Fruit fly (Drosophila melanogaster): ENCODE data around the gene CG18265.

CG18265 gene

DNA sequence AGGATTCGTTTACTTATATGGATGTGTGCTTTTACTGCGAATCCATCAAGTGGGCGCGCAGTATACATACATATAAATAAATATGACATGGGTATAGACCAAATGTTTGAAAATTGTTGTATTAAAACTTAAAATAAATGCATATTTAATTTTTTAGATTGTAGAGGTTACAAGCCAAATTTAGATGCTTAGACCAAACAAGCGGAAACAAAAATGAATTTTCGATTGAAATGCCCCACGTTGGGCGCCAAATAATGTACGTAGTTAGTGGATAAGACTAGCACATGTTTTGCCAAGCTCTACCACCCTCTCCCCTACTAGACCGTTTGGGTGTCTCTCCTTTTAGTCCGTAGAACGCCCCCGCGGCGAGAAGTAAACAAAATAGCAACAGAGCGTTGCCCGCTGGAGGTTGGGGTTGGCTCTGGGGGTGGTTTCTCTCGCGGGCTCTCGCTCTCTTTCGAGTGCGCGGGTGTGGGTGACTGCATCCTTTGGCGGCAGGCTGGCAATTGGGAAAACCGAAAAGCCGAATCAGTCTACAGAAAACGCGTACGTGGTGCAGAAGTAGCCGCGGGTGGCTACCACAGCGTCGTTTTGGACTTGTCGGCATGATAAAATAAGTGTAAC is at the start of gene CG18265:
CG18265 (plus strand) TSS at position 530 of the 624 bp plus-strand sequence.
- TF ChIP-seq insv (optimal IDR thresholded peaks at IDR 0.05) (no peak), ttk (optimal IDR thresholded peaks at IDR 0.05) (no peak), Sin3A (optimal IDR thresholded peaks at IDR 0.05) (no peak), psq (optimal IDR thresholded peaks at IDR 0.05) (no peak), Myc (optimal IDR thresholded peaks at IDR 0.05) (no peak), h (optimal IDR thresholded peaks at IDR 0.05) (no peak)

DNA sequence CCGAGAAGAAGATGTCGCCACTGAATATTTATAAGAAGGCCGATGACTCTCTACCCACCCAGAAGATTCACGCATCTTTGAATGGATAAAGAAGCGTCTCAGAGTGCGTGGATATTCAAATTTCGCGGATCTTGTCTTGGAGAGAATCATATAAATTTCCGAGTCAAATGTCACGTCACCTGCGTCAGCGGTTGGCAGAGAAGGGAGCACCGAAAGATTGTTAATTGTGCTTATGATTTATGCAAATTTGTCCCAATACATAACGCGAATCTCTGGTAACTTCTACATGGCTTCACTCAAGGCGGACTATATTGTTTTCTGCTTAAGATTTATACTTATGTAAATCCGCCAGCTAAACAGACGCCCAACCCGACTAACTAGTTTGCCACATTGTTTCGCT is 48.1 kb upstream of the CG18265 start:
- no peak for TF ChIP-seq psq (optimal IDR thresholded peaks at IDR 0.05)
- TF ChIP-seq ttk (optimal IDR thresholded peaks at IDR 0.05): no peak
- TF ChIP-seq insv (optimal IDR thresholded peaks at IDR 0.05): no peak

DNA sequence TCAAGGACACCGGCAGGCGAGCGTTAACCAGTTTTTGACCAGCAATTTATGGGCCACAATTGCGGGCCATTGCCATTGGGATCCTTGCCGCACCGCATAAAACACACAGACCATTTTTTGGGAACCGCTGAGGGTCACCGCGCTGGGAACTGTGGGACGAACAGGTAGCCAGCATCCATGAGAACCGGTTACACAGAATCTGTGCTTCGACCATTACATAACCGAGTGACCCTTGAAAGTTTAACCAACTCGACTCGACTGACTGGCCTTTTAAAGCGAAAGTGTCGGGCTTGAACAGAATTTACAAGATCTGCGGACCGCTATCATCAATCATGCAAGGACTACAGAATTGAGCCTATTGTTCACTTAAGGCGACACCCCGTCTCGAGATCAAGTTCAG is 46.8 kb upstream of the CG18265 start:
- TF ChIP-seq Myc (optimal IDR thresholded peaks at IDR 0.05): no peak
- TF ChIP-seq psq (optimal IDR thresholded peaks at IDR 0.05): no peak
- no peak for TF ChIP-seq h (optimal IDR thresholded peaks at IDR 0.05)
- no peak for TF ChIP-seq Sin3A (optimal IDR thresholded peaks at IDR 0.05)
- TF ChIP-seq ttk (optimal IDR thresholded peaks at IDR 0.05): no peak
- TF ChIP-seq insv (optimal IDR thresholded peaks at IDR 0.05): no peak

DNA sequence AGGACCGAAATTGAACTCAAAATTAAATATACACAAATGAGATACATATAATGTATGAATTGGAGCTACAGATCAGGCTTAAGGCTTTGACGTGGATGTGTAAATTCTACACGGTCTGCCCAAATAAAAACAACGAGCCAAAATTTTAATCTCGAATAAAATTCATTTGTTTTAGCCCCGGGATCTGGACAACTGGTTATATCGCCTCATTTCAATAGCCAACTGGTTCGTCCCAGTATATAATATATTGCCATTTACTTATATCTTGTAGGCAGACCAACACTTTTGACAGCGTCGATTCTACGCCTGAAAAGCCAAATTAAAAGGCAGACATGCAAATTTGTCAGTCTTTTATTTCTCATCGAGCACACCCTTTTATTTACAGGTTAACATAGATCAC is 46.1 kb upstream of the CG18265 start:
- TF ChIP-seq Myc (optimal IDR thresholded peaks at IDR 0.05): no peak
- TF ChIP-seq psq (optimal IDR thresholded peaks at IDR 0.05): no peak
- no peak for TF ChIP-seq insv (optimal IDR thresholded peaks at IDR 0.05)
- TF ChIP-seq h (optimal IDR thresholded peaks at IDR 0.05): no peak
- no peak for TF ChIP-seq ttk (optimal IDR thresholded peaks at IDR 0.05)
- no peak for TF ChIP-seq Sin3A (optimal IDR thresholded peaks at IDR 0.05)

DNA sequence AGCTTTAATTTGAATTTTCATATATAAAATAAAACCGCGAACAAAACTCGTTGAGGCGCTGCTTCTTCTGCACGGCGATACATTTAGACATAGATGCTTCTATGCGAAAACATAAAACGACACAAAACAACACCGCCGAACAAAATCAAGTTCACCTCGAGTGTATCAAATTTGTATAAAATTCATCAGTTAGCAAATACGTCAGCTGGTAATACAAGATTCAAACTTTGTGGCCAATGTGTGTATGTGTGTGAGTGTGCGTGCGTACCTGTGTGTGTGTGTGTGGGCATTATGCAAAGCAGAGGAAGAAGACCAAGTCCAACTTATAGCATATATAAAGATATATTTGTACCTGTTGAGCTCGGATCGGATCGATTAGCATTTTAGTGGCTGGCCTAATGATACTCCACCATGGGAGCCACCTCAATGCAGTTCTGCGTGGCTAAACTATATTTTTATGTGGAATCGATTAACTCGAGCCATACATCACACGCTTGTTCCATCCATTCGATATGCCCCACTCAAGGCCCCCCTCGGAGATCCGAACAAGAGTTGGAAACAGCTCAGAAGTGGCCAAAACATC is 44.7 kb upstream of the CG18265 start:
- TF ChIP-seq Sin3A (optimal IDR thresholded peaks at IDR 0.05) (no peak), psq (optimal IDR thresholded peaks at IDR 0.05) (no peak), ttk (optimal IDR thresholded peaks at IDR 0.05) (no peak)

DNA sequence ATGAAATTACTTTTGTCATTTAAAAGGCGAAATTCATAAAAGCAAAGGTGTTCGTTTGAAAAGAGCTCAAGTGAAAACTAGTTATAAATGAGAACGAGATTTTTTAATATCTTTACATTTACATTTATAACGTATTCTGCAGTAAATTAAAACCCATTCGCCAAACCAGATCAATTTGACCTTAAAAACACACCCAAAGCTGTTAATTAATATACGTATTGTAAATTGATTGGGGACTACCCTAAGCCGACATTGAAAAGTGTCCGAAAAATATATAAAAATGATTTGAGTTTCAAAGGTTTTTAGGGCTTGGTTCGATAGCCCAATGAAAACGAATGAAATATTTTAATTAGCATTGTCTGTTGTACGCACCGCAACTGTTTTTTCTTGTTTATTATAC is 40.2 kb upstream of the CG18265 start:
- no peak for TF ChIP-seq insv (optimal IDR thresholded peaks at IDR 0.05)
- no peak for TF ChIP-seq Myc (optimal IDR thresholded peaks at IDR 0.05)

DNA sequence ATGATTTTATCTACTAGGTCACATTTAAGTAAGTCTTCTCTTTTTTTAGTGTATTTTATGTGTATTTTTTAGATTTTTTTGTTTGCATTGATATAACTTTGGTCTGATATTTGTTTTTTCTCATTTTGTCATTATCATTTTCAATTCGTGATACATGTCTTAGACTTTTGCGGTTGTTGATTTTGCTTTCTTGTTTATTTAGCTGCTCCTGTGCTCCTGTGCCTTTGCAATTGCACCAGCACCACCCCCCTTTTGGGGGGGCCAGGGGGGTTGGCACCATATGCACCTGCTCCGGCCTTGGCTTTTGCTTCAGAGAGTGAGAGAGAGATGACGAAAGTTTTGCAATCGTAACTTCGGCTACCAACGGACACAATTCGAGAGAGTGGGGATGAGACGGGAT is 38.3 kb upstream of the CG18265 start:
- TF ChIP-seq h (optimal IDR thresholded peaks at IDR 0.05): no peak
- no peak for TF ChIP-seq Sin3A (optimal IDR thresholded peaks at IDR 0.05)
- TF ChIP-seq insv (optimal IDR thresholded peaks at IDR 0.05): no peak
- no peak for TF ChIP-seq psq (optimal IDR thresholded peaks at IDR 0.05)
- no peak for TF ChIP-seq ttk (optimal IDR thresholded peaks at IDR 0.05)
- TF ChIP-seq Myc (optimal IDR thresholded peaks at IDR 0.05): no peak

DNA sequence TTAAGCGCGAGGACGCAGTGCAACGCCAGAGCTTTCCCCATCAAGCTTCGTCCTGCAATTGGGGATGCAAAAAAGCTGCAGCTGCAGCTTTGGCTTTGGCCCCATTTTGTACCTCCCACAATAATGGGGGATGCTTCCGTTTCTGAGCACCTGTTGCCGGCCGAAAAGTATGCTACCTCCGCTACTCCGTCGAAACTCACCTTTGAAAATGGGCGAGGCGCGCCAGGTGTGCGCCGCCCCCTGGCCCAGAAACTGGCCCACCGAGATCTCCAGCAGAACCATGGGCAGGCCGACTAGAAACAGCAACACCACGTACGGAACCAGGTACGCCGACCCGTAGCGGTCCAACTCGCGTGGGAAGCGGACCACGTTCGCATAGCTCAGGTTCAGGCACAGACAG is 37.8 kb upstream of the CG18265 start:
- no peak for TF ChIP-seq psq (optimal IDR thresholded peaks at IDR 0.05)
- no peak for TF ChIP-seq Myc (optimal IDR thresholded peaks at IDR 0.05)
- no peak for TF ChIP-seq insv (optimal IDR thresholded peaks at IDR 0.05)
- TF ChIP-seq h (optimal IDR thresholded peaks at IDR 0.05): no peak
- TF ChIP-seq ttk (optimal IDR thresholded peaks at IDR 0.05): no peak
- no peak for TF ChIP-seq Sin3A (optimal IDR thresholded peaks at IDR 0.05)

DNA sequence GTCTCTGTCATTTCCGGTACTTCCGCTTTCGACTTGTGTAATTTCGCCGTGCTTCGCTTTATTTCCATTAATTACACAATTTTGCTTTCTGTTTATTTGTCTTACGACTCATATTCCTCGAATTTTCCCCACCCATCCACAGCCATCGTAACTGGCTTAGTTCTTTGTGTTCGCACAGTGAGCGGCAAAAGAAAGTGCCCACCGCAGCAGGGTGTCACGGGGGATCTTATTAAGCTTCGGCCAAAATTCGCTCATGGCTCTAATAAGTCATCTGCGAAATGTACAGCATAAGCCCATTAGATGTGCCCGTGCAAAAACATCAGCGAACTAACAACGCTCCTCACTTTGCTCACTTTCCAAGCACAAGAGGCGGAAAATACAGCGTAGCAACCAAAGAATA is 36.8 kb upstream of the CG18265 start:
- TF ChIP-seq h (optimal IDR thresholded peaks at IDR 0.05): no peak
- TF ChIP-seq insv (optimal IDR thresholded peaks at IDR 0.05): no peak
- TF ChIP-seq ttk (optimal IDR thresholded peaks at IDR 0.05): no peak
- TF ChIP-seq psq (optimal IDR thresholded peaks at IDR 0.05): no peak
- no peak for TF ChIP-seq Sin3A (optimal IDR thresholded peaks at IDR 0.05)
- TF ChIP-seq Myc (optimal IDR thresholded peaks at IDR 0.05): no peak

DNA sequence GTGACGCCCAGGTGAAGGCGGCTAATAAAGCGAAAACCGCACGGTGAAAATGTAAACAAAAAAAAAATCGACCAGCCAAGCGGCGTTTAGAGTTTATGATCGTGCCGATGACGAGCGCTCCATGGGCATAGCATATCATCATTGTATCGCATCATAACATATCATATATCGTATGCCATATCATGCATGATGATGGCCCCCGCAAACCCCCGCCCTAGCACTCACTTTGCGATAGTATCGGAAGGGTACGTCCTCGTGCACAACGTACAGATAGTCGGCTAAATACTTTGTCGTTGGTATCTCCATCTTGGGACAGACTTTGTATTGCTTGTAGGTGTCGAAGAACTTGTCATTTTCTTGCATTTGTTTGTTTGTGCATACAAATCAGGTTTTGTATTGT is 35.9 kb upstream of the CG18265 start:
- TF ChIP-seq ttk (optimal IDR thresholded peaks at IDR 0.05) (no peak), Sin3A (optimal IDR thresholded peaks at IDR 0.05) (no peak), psq (optimal IDR thresholded peaks at IDR 0.05) (no peak), insv (optimal IDR thresholded peaks at IDR 0.05) (no peak), Myc (optimal IDR thresholded peaks at IDR 0.05) (no peak)

DNA sequence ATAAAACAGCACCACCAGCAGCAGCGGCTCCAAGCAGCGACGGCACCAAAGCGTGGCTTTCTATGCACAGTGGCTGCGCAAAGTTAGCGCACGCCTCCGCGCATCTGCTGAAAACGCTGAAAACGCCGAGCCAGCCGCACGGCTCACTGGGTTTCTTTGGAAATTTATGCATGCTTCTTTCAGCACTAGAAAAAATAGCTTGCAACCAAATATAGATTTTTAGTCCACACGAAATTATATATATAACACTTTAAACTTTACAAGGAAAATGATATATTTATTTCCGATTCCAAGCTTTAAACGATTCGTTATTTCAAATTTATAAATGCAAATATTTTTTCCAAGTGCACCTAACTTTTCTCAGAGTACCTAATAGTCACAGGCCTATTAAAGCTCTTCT is 34.6 kb upstream of the CG18265 start:
- TF ChIP-seq h (optimal IDR thresholded peaks at IDR 0.05) (no peak), psq (optimal IDR thresholded peaks at IDR 0.05) (no peak), Myc (optimal IDR thresholded peaks at IDR 0.05) (no peak), ttk (optimal IDR thresholded peaks at IDR 0.05) (no peak)

DNA sequence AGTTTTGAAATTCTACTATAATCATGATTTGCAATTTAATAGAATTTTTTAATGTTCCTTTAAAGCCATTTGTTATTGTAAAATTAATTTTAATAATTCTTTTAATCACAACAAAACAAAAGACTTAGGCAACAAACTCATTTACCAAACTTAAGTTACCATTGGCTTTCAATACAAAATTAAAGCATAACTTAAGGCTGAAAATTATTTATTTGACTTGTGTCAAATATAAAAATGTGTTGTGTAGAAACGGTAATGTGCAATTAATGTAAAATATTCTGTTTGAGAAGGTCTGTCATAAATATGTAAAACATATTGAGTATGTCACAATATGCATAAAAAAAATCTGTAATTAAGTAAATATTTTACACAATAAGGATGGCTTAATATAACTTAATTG is 32.1 kb upstream of the CG18265 start:
- TF ChIP-seq ttk (optimal IDR thresholded peaks at IDR 0.05) (no peak), insv (optimal IDR thresholded peaks at IDR 0.05) (no peak), h (optimal IDR thresholded peaks at IDR 0.05) (no peak), Sin3A (optimal IDR thresholded peaks at IDR 0.05) (no peak), Myc (optimal IDR thresholded peaks at IDR 0.05) (no peak), psq (optimal IDR thresholded peaks at IDR 0.05) (no peak)

DNA sequence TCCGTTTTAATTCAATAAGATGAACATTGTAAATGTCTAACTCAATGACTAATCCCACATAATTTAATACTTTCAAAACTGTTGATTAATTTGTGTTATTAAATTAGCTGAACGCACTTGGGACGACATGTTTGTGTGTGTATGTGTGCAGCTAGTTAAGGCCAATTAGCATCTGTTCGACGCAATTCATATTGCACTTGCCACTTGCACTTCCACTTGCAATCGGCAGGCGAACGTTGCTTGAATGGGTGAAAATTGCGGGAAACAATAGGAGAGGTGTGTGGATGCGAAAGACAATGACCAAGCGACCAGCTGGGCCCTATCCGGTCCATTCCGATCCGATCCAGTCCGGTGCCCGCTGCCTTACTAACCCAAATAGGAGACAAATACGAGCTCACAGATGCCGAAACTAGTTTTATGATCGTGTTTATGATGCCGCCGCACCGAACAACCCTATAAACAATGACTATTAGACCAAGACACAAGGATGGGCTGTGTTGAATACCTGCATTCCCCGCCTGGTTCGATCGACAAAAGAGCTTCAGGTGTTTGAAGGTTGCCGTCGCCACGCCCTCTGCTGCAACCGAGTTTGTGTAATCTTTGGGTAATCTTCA is 31.6 kb upstream of the CG18265 start:
- TF ChIP-seq h (optimal IDR thresholded peaks at IDR 0.05) (no peak), ttk (optimal IDR thresholded peaks at IDR 0.05) (no peak), Myc (optimal IDR thresholded peaks at IDR 0.05) (no peak), psq (optimal IDR thresholded peaks at IDR 0.05) (no peak), Sin3A (optimal IDR thresholded peaks at IDR 0.05) (no peak), insv (optimal IDR thresholded peaks at IDR 0.05) (no peak)
